Fruit fly (Drosophila melanogaster) whole organism, embryonic: ENCODE data around the gene DIP1.

ENCODE experiments used
- CG10321 ChIP-seq: fragments of 200-800 bp; sonication (Bioruptor generic); IDR thresholded peaks from 2 replicates; pipeline ENCODE4 v1.3.6; 2022; ENCODE audit warnings: missing biosample characterization, missing genetic modification characterization
- CG12659 ChIP-seq: fragments of 200-800 bp; sonication (Bioruptor generic); optimal IDR thresholded peaks from 3 replicates; lab custom pipeline; 2017; ENCODE audit warnings: mild to moderate bottlenecking, missing biosample characterization, missing genetic modification reagents, missing genetic modification characterization
- CG12942 ChIP-seq: fragments of 200-800 bp; sonication (Bioruptor generic); optimal IDR thresholded peaks from 3 replicates; lab custom pipeline; 2016; ENCODE audit warnings: missing biosample characterization, missing genetic modification characterization
- CG15073 ChIP-seq: fragments of 200-800 bp; sonication (Bioruptor generic); optimal IDR thresholded peaks from 2 replicates; lab custom pipeline; 2016; ENCODE audit warnings: missing biosample characterization, missing genetic modification characterization
- CG15601 ChIP-seq: fragments of 200-800 bp; sonication (Bioruptor generic); optimal IDR thresholded peaks from 3 replicates; lab custom pipeline; 2019; ENCODE audit warnings: missing biosample characterization, mild to moderate bottlenecking, missing genetic modification characterization, moderate library complexity
- CG16863 ChIP-seq: fragments of 200-800 bp; sonication (Bioruptor generic); optimal IDR thresholded peaks from 3 replicates; lab custom pipeline; 2016; ENCODE audit warnings: missing biosample characterization, missing genetic modification characterization
- CG17912 ChIP-seq: fragments of 200-800 bp; sonication (Bioruptor generic); optimal IDR thresholded peaks from 2 replicates; lab custom pipeline; 2018; ENCODE audit warnings: missing biosample characterization, mild to moderate bottlenecking, missing genetic modification characterization
- CG1792 ChIP-seq: fragments of 200-800 bp; sonication (Bioruptor generic); optimal IDR thresholded peaks from 2 replicates; lab custom pipeline; 2016; ENCODE audit warnings: missing biosample characterization, missing genetic modification characterization
- CG34422 ChIP-seq: fragments of 200-800 bp; sonication (Bioruptor generic); IDR thresholded peaks from 3 replicates; pipeline ENCODE4 v1.3.6; 2022; ENCODE audit warnings: missing biosample characterization, missing genetic modification characterization
- CG42726 ChIP-seq: fragments of 200-800 bp; sonication (Bioruptor generic); IDR thresholded peaks from 2 replicates; pipeline ENCODE4 v1.3.6; 2022; ENCODE audit warnings: missing biosample characterization, missing genetic modification characterization; ENCODE audit not compliant: partially characterized antibody
- CG5953 ChIP-seq: fragments of 200-800 bp; sonication (Bioruptor generic); IDR thresholded peaks from 2 replicates; pipeline ENCODE4 v1.3.6; 2022; ENCODE audit warnings: missing biosample characterization, missing genetic modification characterization
- CG7556 ChIP-seq: fragments of 200-800 bp; sonication (Bioruptor generic); optimal IDR thresholded peaks from 2 replicates; lab custom pipeline; 2017; ENCODE audit warnings: missing biosample characterization, mild to moderate bottlenecking, missing genetic modification characterization
- CG7745 ChIP-seq: fragments of 200-800 bp; sonication (Bioruptor generic); optimal IDR thresholded peaks from 2 replicates; lab custom pipeline; 2018; ENCODE audit warnings: missing biosample characterization, mild to moderate bottlenecking, missing genetic modification characterization, moderate library complexity
- CG7839 ChIP-seq: fragments of 200-800 bp; sonication (Bioruptor generic); optimal IDR thresholded peaks from 3 replicates; lab custom pipeline; 2018; ENCODE audit warnings: missing biosample characterization, mild to moderate bottlenecking, missing genetic modification characterization, moderate library complexity
- CG7963 ChIP-seq: fragments of 200-800 bp; sonication (Bioruptor generic); IDR thresholded peaks from 3 replicates; pipeline ENCODE4 v1.3.6; 2022; ENCODE audit warnings: missing biosample characterization, missing genetic modification characterization; ENCODE audit not compliant: partially characterized antibody
- CG9797 ChIP-seq: fragments of 200-800 bp; sonication (Bioruptor generic); optimal IDR thresholded peaks from 3 replicates; lab custom pipeline; 2018; ENCODE audit warnings: missing biosample characterization, mild to moderate bottlenecking, missing genetic modification characterization
- CG9876 ChIP-seq: fragments of 200-800 bp; sonication (Bioruptor generic); optimal IDR thresholded peaks from 2 replicates; lab custom pipeline; 2016; ENCODE audit warnings: missing biosample characterization, missing genetic modification characterization
- CTCF ChIP-seq: fragments of 200-800 bp; sonication (Bioruptor generic); optimal IDR thresholded peaks from 2 replicates; lab custom pipeline; 2017; ENCODE audit warnings: missing biosample characterization, mild to moderate bottlenecking, missing genetic modification characterization, moderate library complexity
- CrebB ChIP-seq: fragments of 200-800 bp; sonication (Bioruptor generic); optimal IDR thresholded peaks from 3 replicates; lab custom pipeline; 2018; ENCODE audit warnings: missing biosample characterization, mild to moderate bottlenecking, missing genetic modification characterization
- D19A ChIP-seq: fragments of 200-800 bp; optimal IDR thresholded peaks from 3 replicates; lab custom pipeline; 2019; ENCODE audit warnings: missing biosample characterization, mild to moderate bottlenecking, missing genetic modification characterization, moderate library complexity
- E2f2 ChIP-seq: fragments of 200-800 bp; sonication (Bioruptor generic); IDR thresholded peaks from 2 replicates; pipeline ENCODE4 v1.3.6; 2022; ENCODE audit warnings: missing biosample characterization, missing genetic modification characterization
- Ets65A ChIP-seq: fragments of 200-800 bp; sonication (Bioruptor generic); peaks from one replicate; lab custom pipeline; 2016; ENCODE audit warnings: missing biosample characterization, missing genetic modification characterization
- GATAe ChIP-seq: fragments of 200-800 bp; sonication (Bioruptor generic); conservative IDR thresholded peaks from 2 replicates; pipeline ENCODE4 v1.3.6; 2022; ENCODE audit warnings: missing biosample characterization, missing genetic modification characterization
- Hmx ChIP-seq: fragments of 200-800 bp; sonication (Bioruptor generic); optimal IDR thresholded peaks from 2 replicates; lab custom pipeline; 2016; ENCODE audit warnings: missing biosample characterization, missing genetic modification characterization
- Hr51 ChIP-seq, 2 experiments: fragments of 200-800 bp; sonication (Bioruptor generic); optimal IDR thresholded peaks; 2 replicates in 1 of 2; 3 replicates in 1 of 2; lab custom pipeline; 2016 to 2018; ENCODE audit warnings: missing biosample characterization in 2 of 2, missing genetic modification characterization in 2 of 2, mild to moderate bottlenecking in 1 of 2, moderate library complexity in 1 of 2
- Hr78 ChIP-seq, 2 experiments: fragments of 200-800 bp in 1 of 2; fragments of >200 bp in 1 of 2; sonication (Bioruptor generic) in 1 of 2; optimal IDR thresholded peaks; 2 replicates each; lab custom pipeline; 2017 to 2019; ENCODE audit warnings: missing biosample characterization in 2 of 2, missing genetic modification characterization in 2 of 2, mild to moderate bottlenecking in 1 of 2, moderate library complexity in 1 of 2
- Max ChIP-seq: fragments of 200-800 bp; sonication (Bioruptor generic); optimal IDR thresholded peaks from 2 replicates; lab custom pipeline; 2016; ENCODE audit warnings: missing biosample characterization, mild to moderate bottlenecking, missing genetic modification characterization
- Med ChIP-seq: fragments of 200-800 bp; sonication (Bioruptor generic); peaks from one replicate; lab custom pipeline; 2016; ENCODE audit warnings: missing biosample characterization, missing genetic modification characterization, mild to moderate bottlenecking, inconsistent platforms, moderate library complexity
- Opbp ChIP-seq: fragments of 200-800 bp; sonication (Bioruptor generic); IDR thresholded peaks from 3 replicates; pipeline ENCODE4 v1.3.6; 2022; ENCODE audit warnings: missing biosample characterization, missing genetic modification characterization; ENCODE audit not compliant: partially characterized antibody
- Rfx ChIP-seq: fragments of 200-800 bp; sonication (Bioruptor generic); IDR thresholded peaks from 2 replicates; pipeline ENCODE4 v1.3.6; 2022; ENCODE audit warnings: missing biosample characterization, missing genetic modification characterization
- Sox100B ChIP-seq: fragments of 200-800 bp; sonication (Bioruptor generic); optimal IDR thresholded peaks from 3 replicates; lab custom pipeline; 2018; ENCODE audit warnings: missing biosample characterization, mild to moderate bottlenecking, missing genetic modification characterization
- Trl ChIP-seq, 3 experiments: fragments of >200 bp in 2 of 3; fragments of 200-800 bp in 1 of 3; sonication (Bioruptor generic) in 1 of 3; optimal IDR thresholded peaks; 2 replicates in 1 of 3; 3 replicates in 2 of 3; lab custom pipeline; 2016 to 2017; ENCODE audit warnings: missing biosample characterization in 1 of 3, missing genetic modification characterization in 1 of 3
- Usf ChIP-seq: fragments of 200-800 bp; sonication (Bioruptor generic); optimal IDR thresholded peaks from 2 replicates; lab custom pipeline; 2017; ENCODE audit warnings: missing genotype, missing biosample characterization, missing genetic modification characterization
- Xbp1 ChIP-seq: fragments of 200-800 bp; sonication (Bioruptor generic); optimal IDR thresholded peaks from 3 replicates; lab custom pipeline; 2016; ENCODE audit warnings: missing biosample characterization, mild to moderate bottlenecking, missing genetic modification characterization
- crp ChIP-seq, 2 experiments: fragments of 200-800 bp; sonication (Bioruptor generic); optimal IDR thresholded peaks; 2 replicates in 1 of 2; 3 replicates in 1 of 2; lab custom pipeline; 2017; ENCODE audit warnings: missing biosample characterization in 2 of 2, missing genetic modification characterization in 2 of 2, mild to moderate bottlenecking in 1 of 2, moderate library complexity in 1 of 2
- dmrt11E ChIP-seq: fragments of 200-800 bp; sonication (Bioruptor generic); optimal IDR thresholded peaks from 3 replicates; lab custom pipeline; 2018; ENCODE audit warnings: missing biosample characterization, mild to moderate bottlenecking, missing genetic modification characterization, moderate library complexity
- eve ChIP-seq, 2 experiments: fragments of >200 bp; optimal IDR thresholded peaks; 2 replicates each; lab custom pipeline; 2017; ENCODE audit warnings: missing biosample characterization in 2 of 2, missing genetic modification characterization in 2 of 2
- ewg ChIP-seq: fragments of 200-800 bp; sonication (Bioruptor generic); optimal IDR thresholded peaks from 3 replicates; lab custom pipeline; 2017; ENCODE audit warnings: mild to moderate bottlenecking, missing biosample characterization, missing genetic modification reagents, missing genetic modification characterization
- fru ChIP-seq: fragments of >200 bp; optimal IDR thresholded peaks from 2 replicates; lab custom pipeline; 2017
- ham ChIP-seq: fragments of 200-800 bp; sonication (Bioruptor generic); IDR thresholded peaks from 2 replicates; pipeline ENCODE4 v1.3.6; 2022; ENCODE audit warnings: missing biosample characterization, missing genetic modification characterization
- hb ChIP-seq: fragments of 200-800 bp; sonication (Bioruptor generic); IDR thresholded peaks from 3 replicates; pipeline ENCODE4 v1.3.6; 2022; ENCODE audit warnings: missing biosample characterization, missing genetic modification characterization; ENCODE audit not compliant: partially characterized antibody
- hkb ChIP-seq, 2 experiments: fragments of 200-800 bp in 1 of 2; fragments of >200 bp in 1 of 2; sonication (Bioruptor generic) in 1 of 2; IDR thresholded peaks in 1 of 2; optimal IDR thresholded peaks in 1 of 2; 2 replicates each; pipeline versions ENCODE4 v1.3.6 to Lab custom; 2017 to 2022; ENCODE audit warnings: missing biosample characterization in 1 of 2, missing genetic modification characterization in 1 of 2
- ken ChIP-seq: fragments of 200-800 bp; sonication (Bioruptor generic); IDR thresholded peaks from 3 replicates; pipeline ENCODE4 v1.3.6; 2022; ENCODE audit warnings: missing biosample characterization, missing genetic modification characterization
- onecut ChIP-seq: fragments of 200-800 bp; sonication (Bioruptor generic); IDR thresholded peaks from 2 replicates; pipeline ENCODE4 v1.3.6; 2022; ENCODE audit warnings: missing biosample characterization, missing genetic modification characterization
- ranshi ChIP-seq: fragments of 200-800 bp; sonication (Bioruptor generic); IDR thresholded peaks from 2 replicates; pipeline ENCODE4 v1.3.6; 2022; ENCODE audit warnings: missing biosample characterization, missing genetic modification characterization
- schlank ChIP-seq: fragments of 200-800 bp; sonication (Bioruptor generic); optimal IDR thresholded peaks from 2 replicates; lab custom pipeline; 2018; ENCODE audit warnings: missing biosample characterization, mild to moderate bottlenecking, missing genetic modification characterization
- sisA ChIP-seq: fragments of 200-800 bp; sonication (Bioruptor generic); IDR thresholded peaks from 2 replicates; pipeline ENCODE4 v1.3.6; 2022; ENCODE audit warnings: missing biosample characterization, missing genetic modification characterization
- ssp ChIP-seq: fragments of 200-800 bp; sonication (Bioruptor generic); IDR thresholded peaks from 2 replicates; pipeline ENCODE4 v1.3.6; 2022; ENCODE audit warnings: missing biosample characterization, missing genetic modification characterization
- tup ChIP-seq: fragments of 200-800 bp; sonication (Bioruptor generic); optimal IDR thresholded peaks from 2 replicates; lab custom pipeline; 2016; ENCODE audit warnings: missing biosample characterization, mild to moderate bottlenecking, missing genetic modification characterization, moderate library complexity
- wek ChIP-seq: fragments of 200-800 bp; sonication (Bioruptor generic); optimal IDR thresholded peaks from 3 replicates; lab custom pipeline; 2018; ENCODE audit warnings: missing biosample characterization, mild to moderate bottlenecking, missing genetic modification characterization, moderate library complexity

DIP1 gene

DNA sequence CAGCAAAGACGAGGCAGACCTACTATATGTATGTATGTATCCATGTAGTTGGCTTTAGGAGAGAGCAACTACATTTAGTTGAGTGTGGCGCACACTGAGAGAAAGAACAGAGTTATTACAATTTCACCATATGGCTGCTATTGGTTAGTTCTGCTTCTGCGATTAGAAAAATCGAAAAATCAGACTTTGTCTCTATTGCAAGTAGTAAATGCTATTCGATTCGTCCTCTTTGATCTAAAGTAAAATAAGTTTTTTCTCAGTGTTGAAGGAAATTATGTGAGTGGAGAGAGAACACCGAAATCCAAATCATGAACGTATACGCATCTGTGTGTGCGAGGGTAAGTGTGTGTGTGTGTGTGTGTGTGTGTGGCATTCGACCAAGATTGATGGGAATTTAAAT, 36.0 kb downstream of the DIP1 start (continued):
- TF ChIP-seq Hr51 (GFP tag; optimal IDR thresholded peaks at IDR 0.05; lab: Kevin White, UChicago) (peak; percentile 45 to 80), Trl (optimal IDR thresholded peaks at IDR 0.05; lab: Kevin White, UChicago) (peak in 1 of 2 experiments; percentile 0), Trl (GFP tag; optimal IDR thresholded peaks at IDR 0.05; lab: Kevin White, UChicago) (peak; percentile 85), onecut (GFP tag; lab: Robert Waterston, UW) (peak; percentile 79), CrebB (tag; lab: Kevin White, UChicago) (peak; percentile 51), CTCF (GFP tag; lab: Kevin White, UChicago) (peak; percentile 43), CG7963 (GFP tag; lab: Robert Waterston, UW) (no peak), schlank (tag; lab: Kevin White, UChicago) (peak; percentile 19), dmrt11E (tag; lab: Kevin White, UChicago) (peak; percentile 82), CG42726 (no peak), eve (GFP tag; optimal IDR thresholded peaks at IDR 0.05; lab: Kevin White, UChicago) (peak; percentile 40 to 93), Sox100B (GFP tag; lab: Kevin White, UChicago) (peak; percentile 75), GATAe (GFP tag; lab: Robert Waterston, UW) (no peak; the same call in 1 of the 2 replicates), CG15073 (GFP tag; lab: Kevin White, UChicago) (peak; percentile 13), Ets65A (GFP tag; lab: Kevin White, UChicago) (peak; percentile 98), D19A (tag; lab: Kevin White, UChicago) (peak; percentile 85), crp (GFP tag; optimal IDR thresholded peaks at IDR 0.05; lab: Kevin White, UChicago) (peak in 1 of 2 experiments; percentile 12), Med (GFP tag; lab: Kevin White, UChicago) (peak; percentile 96), ham (GFP tag; lab: Robert Waterston, UW) (no peak), CG17912 (GFP tag; lab: Kevin White, UChicago) (peak; percentile 19), Hr78 (GFP tag; optimal IDR thresholded peaks at IDR 0.05; lab: Kevin White, UChicago) (peak in 1 of 2 experiments; percentile 25), CG12659 (GFP tag; lab: Kevin White, UChicago) (peak; percentile 52), wek (GFP tag; lab: Kevin White, UChicago) (peak; percentile 18), Xbp1 (GFP tag; lab: Kevin White, UChicago) (peak; percentile 86), hb (GFP tag; lab: Robert Waterston, UW) (no peak), tup (peak; percentile 68), CG15601 (tag; lab: Kevin White, UChicago) (peak; percentile 67), Max (GFP tag; lab: Kevin White, UChicago) (peak; percentile 66), sisA (GFP tag; lab: Robert Waterston, UW) (peak; percentile 89), ssp (GFP tag; lab: Robert Waterston, UW) (peak; percentile 78), CG16863 (GFP tag; lab: Kevin White, UChicago) (peak; percentile 84), CG1792 (GFP tag; lab: Kevin White, UChicago) (peak; percentile 56), CG9876 (GFP tag; lab: Kevin White, UChicago) (peak; percentile 50), CG5953 (GFP tag; lab: Robert Waterston, UW) (no peak), CG34422 (GFP tag; lab: Robert Waterston, UW) (peak; percentile 85), CG7745 (tag; lab: Kevin White, UChicago) (no peak), Opbp (no peak), CG7839 (tag; lab: Kevin White, UChicago) (peak; percentile 90), Usf (GFP tag; lab: Kevin White, UChicago) (peak; percentile 65), E2f2 (GFP tag; lab: Robert Waterston, UW) (no peak), fru (lab: Kevin White, UChicago) (no peak), hkb (optimal IDR thresholded peaks at IDR 0.05; lab: Kevin White, UChicago) (no peak), hkb (GFP tag; IDR thresholded peaks at IDR 0.05; lab: Robert Waterston, UW) (peak; percentile 80), CG12942 (GFP tag; lab: Kevin White, UChicago) (peak; percentile 74), CG10321 (GFP tag; lab: Robert Waterston, UW) (no peak), ken (GFP tag; lab: Robert Waterston, UW) (peak; percentile 82), CG9797 (GFP tag; lab: Kevin White, UChicago) (no peak), ranshi (GFP tag; lab: Robert Waterston, UW) (peak; percentile 86), Rfx (GFP tag; lab: Robert Waterston, UW) (no peak; the same call in 1 of the 2 replicates), CG7556 (GFP tag; lab: Kevin White, UChicago) (peak; percentile 70), Hmx (GFP tag; lab: Kevin White, UChicago) (no peak), ewg (GFP tag; lab: Kevin White, UChicago) (peak; percentile 69)
